Worm (Caenorhabditis elegans) whole organism, late embryonic: Measurements from ENCODE around the gene C03B1.17.

Experiments used
- C08G9.2 ChIP-seq: sonication (generic microtip); optimal IDR thresholded peaks from 2 replicates; lab custom pipeline; 2016; ENCODE audit warnings: mild to moderate bottlenecking, missing genetic modification characterization, moderate library complexity, missing compliant biosample characterization
- K02D7.2 ChIP-seq: sonication (generic microtip); optimal IDR thresholded peaks from 2 replicates; lab custom pipeline; 2017; ENCODE audit warnings: mild to moderate bottlenecking, missing genetic modification characterization, missing compliant biosample characterization
- T23F11.4 ChIP-seq: fragments of 200-800 bp; sonication (Bioruptor generic); optimal IDR thresholded peaks from 2 replicates; lab custom pipeline; 2018; ENCODE audit warnings: mild to moderate bottlenecking, missing genetic modification characterization, missing compliant biosample characterization
- Y22D7AL.16 ChIP-seq: sonication (generic microtip); optimal IDR thresholded peaks from 2 replicates; lab custom pipeline; 2016; ENCODE audit warnings: missing genetic modification characterization, missing compliant biosample characterization
- ahr-1 ChIP-seq: sonication (generic microtip); optimal IDR thresholded peaks from 2 replicates; lab custom pipeline; 2016; ENCODE audit warnings: missing genetic modification characterization, missing compliant biosample characterization
- ama-1 ChIP-seq: fragments of 150-350 bp; optimal IDR thresholded peaks from 2 replicates; lab custom pipeline; 2014
- ceh-19 ChIP-seq: fragments of 200-800 bp; sonication (Bioruptor generic); optimal IDR thresholded peaks from 2 replicates; lab custom pipeline; 2018; ENCODE audit warnings: mild to moderate bottlenecking, missing genetic modification characterization, missing compliant biosample characterization
- ceh-22 ChIP-seq: sonication (generic microtip); optimal IDR thresholded peaks from 2 replicates; lab custom pipeline; 2017; ENCODE audit warnings: missing biosample characterization, missing genetic modification characterization
- ceh-24 ChIP-seq: sonication (generic microtip); optimal IDR thresholded peaks from 2 replicates; lab custom pipeline; 2016; ENCODE audit warnings: mild to moderate bottlenecking, missing genetic modification characterization, missing compliant biosample characterization
- ceh-30 ChIP-seq: fragments of 150-350 bp; optimal IDR thresholded peaks from 2 replicates; lab custom pipeline; 2014; ENCODE audit warnings: missing biosample characterization, missing genetic modification characterization
- ceh-31 ChIP-seq: sonication (generic microtip); optimal IDR thresholded peaks from 2 replicates; lab custom pipeline; 2016; ENCODE audit warnings: missing genetic modification characterization, missing compliant biosample characterization
- ceh-48 ChIP-seq: sonication (generic microtip); optimal IDR thresholded peaks from 2 replicates; lab custom pipeline; 2016; ENCODE audit warnings: missing genetic modification characterization, inconsistent platforms, missing compliant biosample characterization
- ceh-9 ChIP-seq: sonication (generic microtip); optimal IDR thresholded peaks from 2 replicates; lab custom pipeline; 2016; ENCODE audit warnings: mild to moderate bottlenecking, missing genetic modification characterization, inconsistent platforms, missing compliant biosample characterization
- che-1 ChIP-seq: sonication (generic microtip); optimal IDR thresholded peaks from 2 replicates; lab custom pipeline; 2016; ENCODE audit warnings: mild to moderate bottlenecking, missing genetic modification characterization, missing compliant biosample characterization
- dmd-4 ChIP-seq: sonication (generic microtip); optimal IDR thresholded peaks from 2 replicates; lab custom pipeline; 2016; ENCODE audit warnings: borderline replicate concordance, missing genetic modification characterization, missing compliant biosample characterization
- elt-2 ChIP-seq: sonication (generic microtip); optimal IDR thresholded peaks from 2 replicates; lab custom pipeline; 2016; ENCODE audit warnings: missing genetic modification reagents, missing genetic modification characterization, missing compliant biosample characterization
- elt-4 ChIP-seq: sonication (generic microtip); optimal IDR thresholded peaks from 2 replicates; lab custom pipeline; 2016; ENCODE audit warnings: missing genetic modification characterization, missing compliant biosample characterization
- ets-4 ChIP-seq: sonication (generic microtip); optimal IDR thresholded peaks from 2 replicates; lab custom pipeline; 2016; ENCODE audit warnings: missing genetic modification characterization, missing compliant biosample characterization
- gmeb-2 ChIP-seq: sonication (generic microtip); optimal IDR thresholded peaks from 2 replicates; lab custom pipeline; 2016; ENCODE audit warnings: missing genetic modification characterization, inconsistent platforms, missing compliant biosample characterization
- hlh-8 ChIP-seq: sonication (generic microtip); optimal IDR thresholded peaks from 2 replicates; lab custom pipeline; 2016; ENCODE audit warnings: missing genotype, missing genetic modification characterization, missing compliant biosample characterization
- lim-6 ChIP-seq: sonication (generic microtip); optimal IDR thresholded peaks from 2 replicates; lab custom pipeline; 2016; ENCODE audit warnings: missing genetic modification characterization, missing compliant biosample characterization
- mec-3 ChIP-seq: sonication (generic microtip); optimal IDR thresholded peaks from 2 replicates; lab custom pipeline; 2016; ENCODE audit warnings: borderline replicate concordance, missing genetic modification characterization, missing compliant biosample characterization
- nhr-11 ChIP-seq: fragments of 150-350 bp; optimal IDR thresholded peaks from 2 replicates; lab custom pipeline; 2014; ENCODE audit warnings: missing biosample characterization, missing genetic modification characterization
- npax-4 ChIP-seq: sonication (generic microtip); optimal IDR thresholded peaks from 2 replicates; lab custom pipeline; 2016; ENCODE audit warnings: missing genetic modification characterization, missing compliant biosample characterization
- pat-9 ChIP-seq: fragments of 200-800 bp; sonication (Bioruptor generic); optimal IDR thresholded peaks from 2 replicates; lab custom pipeline; 2018; ENCODE audit warnings: mild to moderate bottlenecking, missing genetic modification characterization, moderate library complexity, missing compliant biosample characterization
- pax-1 ChIP-seq: fragments of 150-350 bp; optimal IDR thresholded peaks from 2 replicates; lab custom pipeline; 2014; ENCODE audit warnings: missing biosample characterization, missing genetic modification characterization
- pqm-1 ChIP-seq: sonication (generic microtip); optimal IDR thresholded peaks from 2 replicates; lab custom pipeline; 2016; ENCODE audit warnings: missing genetic modification characterization, missing compliant biosample characterization
- pros-1 ChIP-seq: fragments of 150-350 bp; optimal IDR thresholded peaks from 2 replicates; lab custom pipeline; 2014; ENCODE audit warnings: missing biosample characterization, missing genetic modification reagents, missing genetic modification characterization
- ref-2 ChIP-seq: sonication (generic microtip); optimal IDR thresholded peaks from 2 replicates; lab custom pipeline; 2016; ENCODE audit warnings: missing genetic modification characterization, missing compliant biosample characterization
- sdc-2 ChIP-seq: sonication (generic microtip); optimal IDR thresholded peaks from 2 replicates; lab custom pipeline; 2016; ENCODE audit warnings: missing genotype, missing genetic modification characterization, missing compliant biosample characterization
- sox-2 ChIP-seq: fragments of 200-800 bp; sonication (Bioruptor generic); IDR thresholded peaks from 2 replicates; pipeline ENCODE4 v1.3.6; 2022; ENCODE audit warnings: missing genetic modification reagents, missing genetic modification characterization, missing compliant biosample characterization
- sox-4 ChIP-seq: sonication (generic microtip); optimal IDR thresholded peaks from 2 replicates; lab custom pipeline; 2017; ENCODE audit warnings: mild to moderate bottlenecking, missing genetic modification characterization, inconsistent platforms, missing compliant biosample characterization
- ttx-3 ChIP-seq: sonication (generic microtip); optimal IDR thresholded peaks from 2 replicates; lab custom pipeline; 2016; ENCODE audit warnings: missing genetic modification reagents, missing genetic modification characterization, missing compliant biosample characterization
- unc-3 ChIP-seq, 2 experiments: fragments of 200-800 bp in 1 of 2; sonication (Bioruptor generic) in 1 of 2; sonication (generic microtip) in 1 of 2; conservative IDR thresholded peaks in 1 of 2; optimal IDR thresholded peaks in 1 of 2; 2 replicates each; pipeline versions ENCODE4 v1.3.6 to Lab custom; 2016 to 2022; ENCODE audit warnings: missing compliant biosample characterization in 2 of 2, missing genetic modification characterization in 2 of 2, missing genetic modification reagents in 1 of 2
- unc-55 ChIP-seq: sonication (generic microtip); optimal IDR thresholded peaks from 2 replicates; lab custom pipeline; 2017; ENCODE audit warnings: missing biosample characterization, missing genetic modification reagents, missing genetic modification characterization
- unc-86 ChIP-seq: sonication (generic microtip); optimal IDR thresholded peaks from 2 replicates; lab custom pipeline; 2016; ENCODE audit warnings: missing genetic modification characterization, missing compliant biosample characterization
- zip-5 ChIP-seq: sonication (generic microtip); optimal IDR thresholded peaks from 2 replicates; lab custom pipeline; 2016; ENCODE audit warnings: missing genetic modification characterization, missing compliant biosample characterization

The C03B1.17 gene

ce11 chrX:6373348-6373747, at the start of gene C03B1.17:
Gene C03B1.17, plus strand, starts transcription at chrX:6373648.
- TF ChIP-seq ceh-9 (tag; lab: Kevin White, UChicago) (no peak), pqm-1 (tag; lab: Kevin White, UChicago) (no peak), hlh-8 (no peak), ceh-19 (GFP tag; lab: Kevin White, UChicago) (no peak), mec-3 (no peak), dmd-4 (no peak), ceh-30 (no peak), unc-3 (GFP tag; conservative IDR thresholded peaks at IDR 0.05; lab: Robert Waterston, UW) (no peak), unc-3 (tag; optimal IDR thresholded peaks at IDR 0.05; lab: Kevin White, UChicago) (no peak), unc-86 (tag; lab: Kevin White, UChicago) (no peak), zip-5 (no peak), pat-9 (tag; lab: Kevin White, UChicago) (no peak), ceh-24 (tag; lab: Kevin White, UChicago) (no peak), sdc-2 (tag; lab: Kevin White, UChicago) (no peak)

- TF ChIP-seq nhr-11 (tag; lab: Kevin White, UChicago) (no peak), pat-9 (tag; lab: Kevin White, UChicago) (no peak), C08G9.2 (tag; lab: Kevin White, UChicago) (no peak), pros-1 (tag; lab: Kevin White, UChicago) (no peak), ceh-22 (tag; lab: Kevin White, UChicago) (no peak), ceh-30 (no peak), npax-4 (tag; lab: Kevin White, UChicago) (no peak), lim-6 (tag; lab: Kevin White, UChicago) (no peak), K02D7.2 (tag; lab: Kevin White, UChicago) (no peak), ttx-3 (tag; lab: Kevin White, UChicago) (no peak), pax-1 (no peak), ceh-9 (tag; lab: Kevin White, UChicago) (no peak), Y22D7AL.16 (tag; lab: Kevin White, UChicago) (no peak), sox-4 (tag; lab: Kevin White, UChicago) (no peak)
These were observed 47.4 kb upstream of the C03B1.17 start, which contains the start of gene col-168 for ce11 chrX:6326088-6326487. Gene col-168, plus strand, starts transcription at chrX:6326388.

- TF ChIP-seq ceh-19 (GFP tag; lab: Kevin White, UChicago) = no peak
- TF ChIP-seq gmeb-2 (tag; lab: Kevin White, UChicago) = no peak
- no peak for TF ChIP-seq T23F11.4 (GFP tag; lab: Kevin White, UChicago)
- TF ChIP-seq unc-55 = no peak
- no peak for TF ChIP-seq sox-2 (GFP tag; lab: Robert Waterston, UW)
These were observed 44.6 kb upstream of the C03B1.17 start, which contains the start of gene col-169 for ce11 chrX:6328860-6329259. Gene col-169, plus strand, starts transcription at chrX:6329160.

ce11 chrX:6331409-6331808, 42.0 kb upstream of the C03B1.17 start, which contains the start of gene col-170:
Gene col-170, plus strand, starts transcription at chrX:6331709.
- TF ChIP-seq ceh-31 (no peak), sox-2 (GFP tag; lab: Robert Waterston, UW) (no peak), ahr-1 (tag; lab: Kevin White, UChicago) (no peak)

ce11 chrX:6333998-6334397, 39.5 kb upstream of the C03B1.17 start, which contains the start of gene col-171:
Gene col-171, plus strand, starts transcription at chrX:6334298.
- no peak for TF ChIP-seq elt-2
- no peak for TF ChIP-seq hlh-8
- no peak for TF ChIP-seq ceh-48 (tag; lab: Kevin White, UChicago)
- no peak for TF ChIP-seq unc-86 (tag; lab: Kevin White, UChicago)
- no peak for TF ChIP-seq ama-1 (lab: Kevin White, UChicago)
- no peak for TF ChIP-seq ref-2 (tag; lab: Kevin White, UChicago)
- no peak for TF ChIP-seq elt-4 (tag; lab: Kevin White, UChicago)
- TF ChIP-seq che-1 (tag; lab: Kevin White, UChicago) = no peak
- TF ChIP-seq pat-9 (tag; lab: Kevin White, UChicago) = no peak
- TF ChIP-seq ets-4 = no peak
- TF ChIP-seq sdc-2 (tag; lab: Kevin White, UChicago) = no peak
- TF ChIP-seq ahr-1 (tag; lab: Kevin White, UChicago) = no peak
- TF ChIP-seq, all 69 proteins: peak for 0
